Worm (Caenorhabditis elegans): ENCODE data around the gene T04C10.3.

DNA sequence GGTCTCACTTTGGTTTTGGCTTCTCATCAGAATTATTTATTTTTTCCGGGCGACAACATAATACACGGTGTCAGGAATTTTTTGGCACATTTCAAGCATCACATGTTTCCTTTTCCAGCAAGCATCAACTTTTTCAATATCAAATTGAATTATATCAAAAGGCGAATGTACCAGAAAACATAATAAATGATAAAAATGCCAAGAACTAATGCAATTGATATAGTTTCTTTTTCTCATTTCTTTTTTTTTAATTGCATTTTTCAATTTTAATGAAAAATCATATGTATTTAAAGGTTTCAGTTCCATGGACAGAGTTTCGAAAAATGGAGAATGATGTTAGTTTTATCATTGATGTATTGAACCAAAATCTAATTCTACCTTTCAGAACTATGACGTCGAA is 19.4 kb downstream of the T04C10.3 start, which contains the start of gene dpf-2:
- no peak for TF ChIP-seq ama-1 (optimal IDR thresholded peaks at IDR 0.05)
- no peak for TF ChIP-seq egl-27 (tag; optimal IDR thresholded peaks at IDR 0.05)
- TF ChIP-seq ztf-4 (tag; optimal IDR thresholded peaks at IDR 0.05): no peak
- no peak for TF ChIP-seq nhr-237 (tag; optimal IDR thresholded peaks at IDR 0.05)
- no peak for TF ChIP-seq aly-2 (tag; optimal IDR thresholded peaks at IDR 0.05)
- no peak for TF ChIP-seq snpc-4 (tag; optimal IDR thresholded peaks at IDR 0.05)
- no peak for TF ChIP-seq skn-1 (tag; optimal IDR thresholded peaks at IDR 0.05)
- no peak for TF ChIP-seq alr-1 (tag; optimal IDR thresholded peaks at IDR 0.05)
- TF ChIP-seq fos-1 (tag; optimal IDR thresholded peaks at IDR 0.05): no peak

Data from whole organism, L2 larva.